Worm (Caenorhabditis elegans) whole organism, L4 larva: ENCODE results near the gene akap-1.

Experiments
- F10B5.3 ChIP-seq: sonication (generic microtip); optimal IDR thresholded peaks from 2 replicates; lab custom pipeline; 2016; ENCODE audit warnings: mild to moderate bottlenecking, missing genetic modification characterization, missing compliant biosample characterization
- F37D6.2 ChIP-seq: sonication (generic microtip); optimal IDR thresholded peaks from 2 replicates; lab custom pipeline; 2016; ENCODE audit warnings: mild to moderate bottlenecking, missing genetic modification characterization, missing compliant biosample characterization
- F44E2.7 ChIP-seq: fragments of 200-800 bp; sonication (Bioruptor generic); IDR thresholded peaks from 2 replicates; pipeline ENCODE4 v2.1.2; 2022; ENCODE audit warnings: missing genetic modification characterization, missing compliant biosample characterization
- T20F7.1 ChIP-seq: fragments of 200-800 bp; sonication (Bioruptor generic); optimal IDR thresholded peaks from 2 replicates; lab custom pipeline; 2018; ENCODE audit warnings: mild to moderate bottlenecking, missing genetic modification characterization, missing compliant biosample characterization
- T26A8.4 ChIP-seq: fragments of 200-800 bp; sonication (Bioruptor generic); IDR thresholded peaks from 2 replicates; pipeline ENCODE4 v1.3.6; 2022; ENCODE audit warnings: missing genetic modification characterization, missing compliant biosample characterization
- Y105C5A.15 ChIP-seq: fragments of 200-800 bp; sonication (Bioruptor generic); IDR thresholded peaks from 2 replicates; pipeline ENCODE4 v1.3.6; 2022; ENCODE audit warnings: missing genetic modification characterization, missing compliant biosample characterization
- Y48G9A.11 ChIP-seq: fragments of 200-800 bp; sonication (Bioruptor generic); IDR thresholded peaks from 2 replicates; pipeline ENCODE4 v1.3.6; 2022; ENCODE audit warnings: missing genetic modification reagents, missing genetic modification characterization, missing compliant biosample characterization
- Y5F2A.4 ChIP-seq: fragments of 200-800 bp; sonication (Bioruptor generic); optimal IDR thresholded peaks from 2 replicates; lab custom pipeline; 2018; ENCODE audit warnings: mild to moderate bottlenecking, missing genetic modification characterization, missing compliant biosample characterization
- Y75B8A.6 ChIP-seq: fragments of 200-800 bp; sonication (Bioruptor generic); IDR thresholded peaks from 2 replicates; pipeline ENCODE4 v1.3.6; 2022; ENCODE audit warnings: missing genetic modification reagents, missing genetic modification characterization, missing compliant biosample characterization
- ZK546.5 ChIP-seq, 2 experiments: sonication (generic microtip); optimal IDR thresholded peaks; 2 replicates each; lab custom pipeline; 2017; ENCODE audit warnings: missing biosample characterization in 2 of 2, missing genetic modification characterization in 2 of 2
- aha-1 ChIP-seq: fragments of 150-350 bp; peaks from one replicate; lab custom pipeline; 2014; ENCODE audit warnings: missing biosample characterization, missing genetic modification characterization
- aly-2 ChIP-seq: sonication (generic microtip); optimal IDR thresholded peaks from 2 replicates; lab custom pipeline; 2018; ENCODE audit warnings: missing biosample characterization, missing genetic modification characterization
- ceh-28 ChIP-seq: fragments of 150-350 bp; optimal IDR thresholded peaks from 2 replicates; lab custom pipeline; 2014; ENCODE audit warnings: missing biosample characterization, missing genetic modification reagents, missing genetic modification characterization
- daf-19 ChIP-seq: fragments of 200-800 bp; sonication (Bioruptor generic); conservative IDR thresholded peaks from 2 replicates; pipeline ENCODE4 v1.3.6; 2022; ENCODE audit warnings: missing genetic modification characterization, missing compliant biosample characterization
- dmd-9 ChIP-seq: fragments of 200-800 bp; sonication (Bioruptor generic); IDR thresholded peaks from 2 replicates; pipeline ENCODE4 v1.3.6; 2022; ENCODE audit warnings: missing genetic modification reagents, missing genetic modification characterization, missing compliant biosample characterization
- dpl-1 ChIP-seq: fragments of 150-350 bp; optimal IDR thresholded peaks from 2 replicates; lab custom pipeline; 2014; ENCODE audit warnings: missing biosample characterization, missing genetic modification reagents, missing genetic modification characterization
- egl-27 ChIP-seq: sonication (generic microtip); optimal IDR thresholded peaks from 3 replicates; lab custom pipeline; 2017; ENCODE audit warnings: missing biosample characterization, missing genetic modification reagents, missing genetic modification characterization
- hif-1 ChIP-seq, 2 experiments: sonication (generic microtip); optimal IDR thresholded peaks; 2 replicates each; lab custom pipeline; 2016 to 2017; ENCODE audit warnings: missing compliant biosample characterization in 2 of 2, missing genetic modification characterization in 2 of 2, missing genetic modification reagents in 2 of 2, missing genotype in 2 of 2, mild to moderate bottlenecking in 1 of 2
- hlh-30 ChIP-seq: sonication (generic microtip); optimal IDR thresholded peaks from 2 replicates; lab custom pipeline; 2017; ENCODE audit warnings: antibody characterized with exemption, mild to moderate bottlenecking, missing genetic modification characterization, missing compliant biosample characterization; ENCODE audit not compliant: insufficient read depth
- hmg-1.1 ChIP-seq: fragments of 200-800 bp; sonication (Bioruptor generic); IDR thresholded peaks from 2 replicates; pipeline ENCODE4 v1.3.6; 2022; ENCODE audit warnings: missing genetic modification reagents, missing genetic modification characterization, missing compliant biosample characterization
- jun-1 ChIP-seq: fragments of 150-350 bp; optimal IDR thresholded peaks from 2 replicates; lab custom pipeline; 2014; ENCODE audit warnings: missing biosample characterization, missing genetic modification reagents, missing genetic modification characterization
- lin-1 ChIP-seq: fragments of 200-800 bp; sonication (Bioruptor generic); IDR thresholded peaks from 2 replicates; pipeline ENCODE4 v1.3.6; 2022; ENCODE audit warnings: missing genetic modification reagents, missing genetic modification characterization, missing compliant biosample characterization
- lin-13 ChIP-seq: fragments of 150-350 bp; optimal IDR thresholded peaks from 2 replicates; lab custom pipeline; 2014; ENCODE audit warnings: missing biosample characterization, missing genetic modification reagents, missing genetic modification characterization
- lin-15B ChIP-seq: fragments of 150-350 bp; sonication (generic microtip); optimal IDR thresholded peaks from 3 replicates; lab custom pipeline; 2014; ENCODE audit warnings: missing biosample characterization, missing genetic modification characterization
- lin-29 ChIP-seq: fragments of 200-800 bp; sonication (Bioruptor generic); IDR thresholded peaks from 2 replicates; pipeline ENCODE4 v1.3.6; 2022; ENCODE audit warnings: missing genetic modification reagents, missing genetic modification characterization, missing compliant biosample characterization
- lin-38 ChIP-seq: fragments of 200-800 bp; sonication (Bioruptor generic); IDR thresholded peaks from 2 replicates; pipeline ENCODE4 v1.3.6; 2022; ENCODE audit warnings: missing genetic modification reagents, missing genetic modification characterization, missing compliant biosample characterization
- lin-39 ChIP-seq: fragments of 150-350 bp; optimal IDR thresholded peaks from 2 replicates; lab custom pipeline; 2014; ENCODE audit warnings: missing biosample characterization, missing genetic modification reagents, missing genetic modification characterization
- lir-3 ChIP-seq: sonication (generic microtip); optimal IDR thresholded peaks from 2 replicates; lab custom pipeline; 2016; ENCODE audit warnings: mild to moderate bottlenecking, missing genetic modification characterization, missing compliant biosample characterization
- mep-1 ChIP-seq: fragments of 150-350 bp; sonication (generic microtip); optimal IDR thresholded peaks from 3 replicates; lab custom pipeline; 2014; ENCODE audit warnings: missing biosample characterization, missing genetic modification characterization
- mes-2 ChIP-seq: sonication (generic microtip); optimal IDR thresholded peaks from 2 replicates; lab custom pipeline; 2016; ENCODE audit warnings: missing genotype, mild to moderate bottlenecking, missing genetic modification characterization, missing compliant biosample characterization; ENCODE audit not compliant: poor library complexity, severe bottlenecking
- mxl-2 ChIP-seq: fragments of 200-800 bp; sonication (Bioruptor generic); conservative IDR thresholded peaks from 2 replicates; pipeline ENCODE4 v1.3.6; 2022; ENCODE audit warnings: missing genetic modification reagents, missing genetic modification characterization, missing compliant biosample characterization
- nhr-10 ChIP-seq: fragments of 150-350 bp; optimal IDR thresholded peaks from 2 replicates; lab custom pipeline; 2014; ENCODE audit warnings: missing biosample characterization, missing genetic modification characterization
- nhr-237 ChIP-seq: sonication (generic microtip); optimal IDR thresholded peaks from 2 replicates; lab custom pipeline; 2017; ENCODE audit warnings: missing biosample characterization, missing genetic modification characterization
- nhr-25 ChIP-seq: sonication (generic microtip); optimal IDR thresholded peaks from 2 replicates; lab custom pipeline; 2017; ENCODE audit warnings: missing genetic modification characterization, mild to moderate bottlenecking, missing compliant biosample characterization, antibody characterized with exemption, moderate library complexity, borderline replicate concordance; ENCODE audit not compliant: insufficient read depth
- nhr-41 ChIP-seq: fragments of 200-800 bp; sonication (Bioruptor generic); IDR thresholded peaks from 2 replicates; pipeline ENCODE4 v1.3.6; 2022; ENCODE audit warnings: missing genetic modification reagents, missing genetic modification characterization, missing compliant biosample characterization
- nhr-42 ChIP-seq: fragments of 200-800 bp; sonication (Bioruptor generic); IDR thresholded peaks from 2 replicates; pipeline ENCODE4 v1.3.6; 2022; ENCODE audit warnings: missing genetic modification characterization, missing compliant biosample characterization
- nhr-6 ChIP-seq: fragments of 150-350 bp; optimal IDR thresholded peaks from 2 replicates; lab custom pipeline; 2014; ENCODE audit warnings: missing biosample characterization, missing genetic modification characterization
- nhr-76 ChIP-seq: fragments of 150-350 bp; optimal IDR thresholded peaks from 2 replicates; lab custom pipeline; 2014; ENCODE audit warnings: missing biosample characterization, missing genetic modification characterization
- pha-4 ChIP-seq, 2 experiments: fragments of 150-350 bp in 1 of 2; fragments of 200-800 bp in 1 of 2; sonication (Bioruptor generic) in 1 of 2; IDR thresholded peaks in 1 of 2; optimal IDR thresholded peaks in 1 of 2; 2 replicates each; pipeline versions ENCODE4 v1.3.6 to Lab custom; 2014 to 2022; ENCODE audit warnings: missing genetic modification characterization in 2 of 2, missing genetic modification reagents in 2 of 2, missing biosample characterization in 1 of 2, missing compliant biosample characterization in 1 of 2
- php-3 ChIP-seq: fragments of 200-800 bp; sonication (Bioruptor generic); IDR thresholded peaks from 2 replicates; pipeline ENCODE4 v1.3.6; 2022; ENCODE audit warnings: missing genetic modification reagents, missing genetic modification characterization, missing compliant biosample characterization
- pqm-1 ChIP-seq: sonication (generic microtip); optimal IDR thresholded peaks from 2 replicates; lab custom pipeline; 2017; ENCODE audit warnings: missing biosample characterization, missing genetic modification characterization
- sdz-12 ChIP-seq: fragments of 200-800 bp; sonication (Bioruptor generic); optimal IDR thresholded peaks from 2 replicates; lab custom pipeline; 2018; ENCODE audit warnings: mild to moderate bottlenecking, missing genetic modification characterization, missing compliant biosample characterization
- set-16 ChIP-seq: fragments of 200-800 bp; sonication (Bioruptor generic); IDR thresholded peaks from 2 replicates; pipeline ENCODE4 v1.3.6; 2022; ENCODE audit warnings: missing genetic modification reagents, missing genetic modification characterization, missing compliant biosample characterization
- skn-1 ChIP-seq: fragments of 150-350 bp; optimal IDR thresholded peaks from 2 replicates; lab custom pipeline; 2014; ENCODE audit warnings: missing biosample characterization, missing genetic modification characterization
- spr-3 ChIP-seq: fragments of 200-800 bp; sonication (Bioruptor generic); optimal IDR thresholded peaks from 2 replicates; lab custom pipeline; 2018; ENCODE audit warnings: mild to moderate bottlenecking, missing genetic modification characterization, missing compliant biosample characterization
- tag-97 ChIP-seq: fragments of 200-800 bp; sonication (Bioruptor generic); IDR thresholded peaks from 2 replicates; pipeline ENCODE4 v1.3.6; 2022; ENCODE audit warnings: missing genetic modification characterization, missing compliant biosample characterization
- unc-62 ChIP-seq, 3 experiments: fragments of 150-350 bp in 1 of 3; sonication (generic microtip); optimal IDR thresholded peaks in 2 of 3; peaks in 1 of 3; 1 replicate in 1 of 3; 2 replicates in 2 of 3; lab custom pipeline; 2014 to 2017; ENCODE audit warnings: missing biosample characterization in 3 of 3, missing genetic modification characterization in 3 of 3, missing genetic modification reagents in 3 of 3, missing genotype in 1 of 3
- vab-7 ChIP-seq: fragments of 200-800 bp; sonication (Bioruptor generic); IDR thresholded peaks from 2 replicates; pipeline ENCODE4 v1.3.6; 2022; ENCODE audit warnings: missing genetic modification reagents, missing genetic modification characterization, missing compliant biosample characterization
- zip-11 ChIP-seq: fragments of 200-800 bp; sonication (Bioruptor generic); IDR thresholded peaks from 2 replicates; pipeline ENCODE4 v1.3.6; 2022; ENCODE audit warnings: missing genetic modification characterization, missing compliant biosample characterization
- ztf-11 ChIP-seq: fragments of 150-350 bp; optimal IDR thresholded peaks from 2 replicates; lab custom pipeline; 2014; ENCODE audit warnings: missing biosample characterization, missing genetic modification characterization
- ztf-7 ChIP-seq: fragments of 150-350 bp; optimal IDR thresholded peaks from 2 replicates; lab custom pipeline; 2014; ENCODE audit warnings: missing biosample characterization, missing genetic modification characterization

The akap-1 gene

ce11 chrIII:6348578-6348977, 4.6 kb upstream of the akap-1 start:
- TF ChIP-seq zip-11 (no peak), unc-62 (GFP tag; optimal IDR thresholded peaks at IDR 0.05 in 1 of 2; lab: Kevin White, UChicago) (peak in 1 of 2 experiments; percentile 45), unc-62 (tag; optimal IDR thresholded peaks at IDR 0.05; lab: Kevin White, UChicago) (no peak), lin-38 (GFP tag; lab: Robert Waterston, UW) (no peak), nhr-76 (tag; lab: Kevin White, UChicago) (no peak), sdz-12 (GFP tag; lab: Kevin White, UChicago) (no peak), T20F7.1 (no peak), php-3 (GFP tag; lab: Robert Waterston, UW) (no peak), mxl-2 (GFP tag; lab: Robert Waterston, UW) (no peak), lin-15B (tag; lab: Kevin White, UChicago) (no peak), aly-2 (tag; lab: Kevin White, UChicago) (no peak), vab-7 (GFP tag; lab: Robert Waterston, UW) (no peak), jun-1 (no peak), Y75B8A.6 (GFP tag; lab: Robert Waterston, UW) (no peak), nhr-25 (tag; lab: Kevin White, UChicago) (no peak), hif-1 (tag; optimal IDR thresholded peaks at IDR 0.05; lab: Kevin White, UChicago) (peak in 1 of 2 experiments; percentile 19), aha-1 (tag; lab: Kevin White, UChicago) (peak; percentile 88), Y105C5A.15 (GFP tag; lab: Robert Waterston, UW) (no peak), nhr-237 (no peak), Y5F2A.4 (GFP tag; lab: Kevin White, UChicago) (no peak), hmg-1.1 (0 out of 2 replicates have a peak, but pooled peaks have one; percentile 16), spr-3 (no peak), Y48G9A.11 (GFP tag; lab: Robert Waterston, UW) (no peak), mes-2 (tag; lab: Kevin White, UChicago) (no peak), lin-13 (GFP tag; lab: Kevin White, UChicago) (no peak), set-16 (GFP tag; lab: Robert Waterston, UW) (peak; percentile 35; the same call in 1 of the 2 replicates), ZK546.5 (tag; optimal IDR thresholded peaks at IDR 0.05; lab: Kevin White, UChicago) (no peak), lir-3 (tag; lab: Kevin White, UChicago) (no peak), nhr-41 (GFP tag; lab: Robert Waterston, UW) (no peak), lin-39 (tag; lab: Kevin White, UChicago) (no peak), lin-1 (GFP tag; lab: Robert Waterston, UW) (no peak), nhr-10 (tag; lab: Kevin White, UChicago) (no peak), dmd-9 (GFP tag; lab: Robert Waterston, UW) (no peak), ceh-28 (no peak), pqm-1 (tag; lab: Kevin White, UChicago) (no peak), tag-97 (GFP tag; lab: Robert Waterston, UW) (no peak), dpl-1 (GFP tag; lab: Kevin White, UChicago) (no peak), T26A8.4 (GFP tag; lab: Robert Waterston, UW) (no peak), daf-19 (GFP tag; lab: Robert Waterston, UW) (no peak), ztf-11 (tag; lab: Kevin White, UChicago) (no peak), nhr-42 (GFP tag; lab: Robert Waterston, UW) (no peak), F37D6.2 (peak; percentile 38), ztf-7 (tag; lab: Kevin White, UChicago) (no peak), hlh-30 (tag; lab: Kevin White, UChicago) (peak; percentile 77), pha-4 (GFP tag; IDR thresholded peaks at IDR 0.05; lab: Robert Waterston, UW) (no peak), pha-4 (tag; optimal IDR thresholded peaks at IDR 0.05; lab: Kevin White, UChicago) (no peak), F10B5.3 (tag; lab: Kevin White, UChicago) (no peak), F44E2.7 (GFP tag; lab: Robert Waterston, UW) (no peak), nhr-6 (no peak), lin-29 (GFP tag; lab: Robert Waterston, UW) (no peak), mep-1 (tag; lab: Kevin White, UChicago) (peak; percentile 16), skn-1 (no peak), egl-27 (tag; lab: Kevin White, UChicago) (no peak)
